Fruit fly (Drosophila melanogaster): Measurements from ENCODE around the gene Uvrag.

- TF ChIP-seq psq (optimal IDR thresholded peaks at IDR 0.05) (no peak), Sin3A (optimal IDR thresholded peaks at IDR 0.05) (no peak), h (optimal IDR thresholded peaks at IDR 0.05) (no peak), Myc (optimal IDR thresholded peaks at IDR 0.05) (no peak)
Observed at dm6 chr2L:13289689-13290088, 3.1 kb downstream of the Uvrag start, which contains the start of gene CG31729.

Data from Kc167 (cell line).